Fruit fly (Drosophila melanogaster): ENCODE results near the gene CG3842.

CG3842 gene

dm6 chrX:6287842-6288241 lies 49.7 kb upstream of the CG3842 start, which contains the start of the genes Top3beta and wuho (continued):
- no peak for TF ChIP-seq CG7556 (GFP tag; optimal IDR thresholded peaks at IDR 0.05)
- peak; percentile 62; the same call in 1 of the 3 replicates for TF ChIP-seq hb (GFP tag; IDR thresholded peaks at IDR 0.05; ENCODE audit: partially characterized antibody)
- no peak for TF ChIP-seq CG6254 (GFP tag; optimal IDR thresholded peaks at IDR 0.05)
- peak; percentile 93 for TF ChIP-seq Ets97D (GFP tag; optimal IDR thresholded peaks at IDR 0.05)
- TF ChIP-seq gt (GFP tag; IDR thresholded peaks at IDR 0.05) = no peak
- TF ChIP-seq Chrac-16 (GFP tag; optimal IDR thresholded peaks at IDR 0.05) = peak; percentile 25
- TF ChIP-seq Hey (tag; optimal IDR thresholded peaks at IDR 0.05) = no peak
- TF ChIP-seq YL-1 (GFP tag; optimal IDR thresholded peaks at IDR 0.05) = peak; percentile 93
- no peak for TF ChIP-seq chif (GFP tag; optimal IDR thresholded peaks at IDR 0.05)
- TF ChIP-seq CG1792 (GFP tag; optimal IDR thresholded peaks at IDR 0.05) = peak; percentile 31
- TF ChIP-seq CG11723 (GFP tag; optimal IDR thresholded peaks at IDR 0.05) = no peak
- TF ChIP-seq al (GFP tag; IDR thresholded peaks at IDR 0.05) = no peak
- TF ChIP-seq CG4730 (GFP tag; IDR thresholded peaks at IDR 0.05) = no peak
- TF ChIP-seq sens (GFP tag) = peak; percentile 77
- TF ChIP-seq dimm (GFP tag; IDR thresholded peaks at IDR 0.05) = no peak
- no peak for TF ChIP-seq lov (optimal IDR thresholded peaks at IDR 0.05)
- no peak for TF ChIP-seq lov (GFP tag; IDR thresholded peaks at IDR 0.05)
- peak; percentile 7 for TF ChIP-seq Mes4 (GFP tag; optimal IDR thresholded peaks at IDR 0.05)
- no peak for TF ChIP-seq cwo (GFP tag; optimal IDR thresholded peaks at IDR 0.05)
- TF ChIP-seq luna (GFP tag; optimal IDR thresholded peaks at IDR 0.05) = peak; percentile 15
- peak; percentile 30 for TF ChIP-seq Bteb2 (GFP tag; optimal IDR thresholded peaks at IDR 0.05)
- peak; percentile 79 for TF ChIP-seq bbx (GFP tag; IDR thresholded peaks at IDR 0.05; ENCODE audit: partially characterized antibody)
- no peak for TF ChIP-seq ranshi (GFP tag; IDR thresholded peaks at IDR 0.05)
- peak; percentile 60 for TF ChIP-seq nerfin-1 (tag; optimal IDR thresholded peaks at IDR 0.05)
- TF ChIP-seq Gug (GFP tag; IDR thresholded peaks at IDR 0.05) = no peak
- no peak for TF ChIP-seq scrt (GFP tag; optimal IDR thresholded peaks at IDR 0.05)
- TF ChIP-seq CG14014 (GFP tag; IDR thresholded peaks at IDR 0.05) = no peak; the same call in 1 of the 2 replicates
- peak; percentile 28 for TF ChIP-seq unpg (GFP tag; optimal IDR thresholded peaks at IDR 0.05)
- peak in 1 of 2 experiments; percentile 28 for TF ChIP-seq Hr51 (GFP tag; optimal IDR thresholded peaks at IDR 0.05)
- TF ChIP-seq vnd (GFP tag; IDR thresholded peaks at IDR 0.05; ENCODE audit: partially characterized antibody) = peak; percentile 52; the same call in 1 of the 3 replicates
- peak; percentile 68 for TF ChIP-seq Fer1 (GFP tag; optimal IDR thresholded peaks at IDR 0.05)
- no peak for TF ChIP-seq Ada2b (GFP tag; IDR thresholded peaks at IDR 0.05)
- TF ChIP-seq HmgD (GFP tag; optimal IDR thresholded peaks at IDR 0.05) = peak; percentile 92
- TF ChIP-seq Atf6 (GFP tag; IDR thresholded peaks at IDR 0.05) = no peak
- no peak for TF ChIP-seq croc (GFP tag; conservative IDR thresholded peaks at IDR 0.05)
- no peak for TF ChIP-seq slp2 (GFP tag; optimal IDR thresholded peaks at IDR 0.05)
- no peak for TF ChIP-seq CG16779 (GFP tag; IDR thresholded peaks at IDR 0.05)
- no peak for TF ChIP-seq aop (GFP tag; IDR thresholded peaks at IDR 0.05)
- TF ChIP-seq CG8359 (GFP tag; optimal IDR thresholded peaks at IDR 0.05; ENCODE audit: borderline replicate concordance) = no peak
- TF ChIP-seq salm (tag; optimal IDR thresholded peaks at IDR 0.05) = peak; percentile 10
- peak; percentile 70 for TF ChIP-seq NC2β (GFP tag; optimal IDR thresholded peaks at IDR 0.05)
- TF ChIP-seq CG15696 (tag; optimal IDR thresholded peaks at IDR 0.05) = no peak
- TF ChIP-seq Aef1 (GFP tag; IDR thresholded peaks at IDR 0.05) = no peak
- TF ChIP-seq ken (GFP tag; IDR thresholded peaks at IDR 0.05) = no peak
- TF ChIP-seq org-1 (GFP tag; optimal IDR thresholded peaks at IDR 0.05) = peak; percentile 9
- TF ChIP-seq CG17568 (GFP tag; optimal IDR thresholded peaks at IDR 0.05) = no peak
- no peak for TF ChIP-seq CG10431 (GFP tag; optimal IDR thresholded peaks at IDR 0.05)
- peak; percentile 83 for TF ChIP-seq Sry-δ (GFP tag; optimal IDR thresholded peaks at IDR 0.05)
- no peak for TF ChIP-seq CG2202 (tag; optimal IDR thresholded peaks at IDR 0.05)
- TF ChIP-seq CG7357 (GFP tag; IDR thresholded peaks at IDR 0.05) = no peak
- TF ChIP-seq CG9727 (GFP tag; optimal IDR thresholded peaks at IDR 0.05) = no peak
- no peak for TF ChIP-seq ase (GFP tag; IDR thresholded peaks at IDR 0.05)

All from whole organism, embryonic.